Fruit fly (Drosophila melanogaster) whole organism, adult: ENCODE data around the gene NimB2.

Source experiments
- tj ChIP-seq: fragments of 200-800 bp; sonication (Bioruptor generic); optimal IDR thresholded peaks from 3 replicates; lab custom pipeline; 2017; ENCODE audit warnings: missing biosample characterization, mild to moderate bottlenecking, missing genetic modification characterization, moderate library complexity
- toe ChIP-seq: fragments of 200-800 bp; sonication (Bioruptor generic); optimal IDR thresholded peaks from 2 replicates; lab custom pipeline; 2016; ENCODE audit warnings: missing biosample characterization, missing genetic modification characterization

- TF ChIP-seq toe (GFP tag; lab: Kevin White, UChicago) (no peak), tj (GFP tag; lab: Kevin White, UChicago) (no peak)
Measured at dm6 chr2L:13966732-13967316, at the start of gene NimB2.
